Worm (Caenorhabditis elegans) whole organism, early embryonic: ENCODE measurements around the gene srh-79.

Experiments used
- B0310.2 ChIP-seq: sonication (generic microtip); optimal IDR thresholded peaks from 2 replicates; lab custom pipeline; 2016; ENCODE audit warnings: mild to moderate bottlenecking, missing genetic modification characterization, missing compliant biosample characterization
- F13C5.2 ChIP-seq: sonication (generic microtip); optimal IDR thresholded peaks from 2 replicates; lab custom pipeline; 2017; ENCODE audit warnings: mild to moderate bottlenecking, missing genetic modification characterization, inconsistent platforms, missing compliant biosample characterization
- aly-1 ChIP-seq: sonication (generic microtip); optimal IDR thresholded peaks from 2 replicates; lab custom pipeline; 2016; ENCODE audit warnings: missing genetic modification characterization, missing compliant biosample characterization
- ama-1 ChIP-seq: fragments of 150-350 bp; optimal IDR thresholded peaks from 2 replicates; lab custom pipeline; 2014
- ceh-13 ChIP-seq: fragments of 200-800 bp; sonication (Bioruptor generic); optimal IDR thresholded peaks from 2 replicates; lab custom pipeline; 2018; ENCODE audit warnings: mild to moderate bottlenecking, missing genetic modification characterization, missing compliant biosample characterization
- hmbx-1 ChIP-seq: sonication (generic microtip); optimal IDR thresholded peaks from 2 replicates; lab custom pipeline; 2016; ENCODE audit warnings: mild to moderate bottlenecking, missing genetic modification characterization, missing compliant biosample characterization
- hnd-1 ChIP-seq: sonication (generic microtip); optimal IDR thresholded peaks from 2 replicates; lab custom pipeline; 2016; ENCODE audit warnings: missing genetic modification characterization, missing compliant biosample characterization
- pes-1 ChIP-seq: fragments of 200-800 bp; sonication (Bioruptor generic); IDR thresholded peaks from 2 replicates; pipeline ENCODE4 v1.3.6; 2022; ENCODE audit warnings: missing genetic modification reagents, missing genetic modification characterization, missing compliant biosample characterization
- scrt-1 ChIP-seq: fragments of 200-800 bp; sonication (Bioruptor generic); IDR thresholded peaks from 2 replicates; pipeline ENCODE4 v1.3.6; 2022; ENCODE audit warnings: missing genetic modification characterization, missing compliant biosample characterization
- tbx-11 ChIP-seq: fragments of 200-800 bp; sonication (Bioruptor generic); IDR thresholded peaks from 2 replicates; pipeline ENCODE4 v1.3.6; 2022; ENCODE audit warnings: missing genetic modification characterization, missing compliant biosample characterization
- tbx-37 ChIP-seq: fragments of 200-800 bp; sonication (Bioruptor generic); conservative IDR thresholded peaks from 2 replicates; pipeline ENCODE4 v1.3.6; 2022; ENCODE audit warnings: missing genetic modification reagents, missing genetic modification characterization, missing compliant biosample characterization

DNA sequence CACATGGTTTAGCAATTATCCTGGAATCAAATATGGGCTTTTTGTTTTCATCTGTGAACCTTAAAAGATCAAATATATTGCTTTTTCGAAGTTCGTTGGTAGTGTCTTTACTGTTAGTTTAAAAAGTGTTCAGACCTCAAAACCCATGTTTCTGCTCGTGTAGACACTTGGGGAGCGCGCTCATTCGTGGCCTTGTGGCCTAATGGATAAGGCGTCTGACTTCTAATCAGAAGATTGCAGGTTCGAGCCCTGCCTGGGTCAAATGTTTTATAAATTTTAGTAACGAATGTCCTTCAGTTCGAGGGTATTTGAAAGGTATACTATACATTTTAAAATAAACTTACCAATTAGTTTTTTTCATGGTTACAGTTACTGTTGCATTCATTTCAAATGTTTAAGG is 8.7 kb downstream of the srh-79 start:
- no peak for TF ChIP-seq tbx-11 (GFP tag; lab: Robert Waterston, UW)
- no peak for TF ChIP-seq ama-1 (lab: Kevin White, UChicago)
- TF ChIP-seq scrt-1, result no peak
- TF ChIP-seq tbx-37 (GFP tag; lab: Robert Waterston, UW), result no peak
- TF ChIP-seq hnd-1 (tag; lab: Kevin White, UChicago), result no peak
- TF ChIP-seq hmbx-1 (tag; lab: Kevin White, UChicago), result no peak
- no peak for TF ChIP-seq B0310.2 (tag; lab: Kevin White, UChicago)
- TF ChIP-seq ceh-13 (GFP tag; lab: Kevin White, UChicago), result no peak
- TF ChIP-seq pes-1 (GFP tag; lab: Robert Waterston, UW), result no peak
- TF ChIP-seq aly-1 (tag; lab: Kevin White, UChicago), result no peak
- TF ChIP-seq F13C5.2, result no peak
